Worm (Caenorhabditis elegans) whole organism, L2 larva: ENCODE measurements around the gene pbo-1.

Experiments used
- C34F6.9 ChIP-seq: fragments of 150-350 bp; optimal IDR thresholded peaks from 2 replicates; lab custom pipeline; 2014; ENCODE audit warnings: missing biosample characterization, missing genetic modification characterization
- F13H6.1 ChIP-seq: sonication (generic microtip); optimal IDR thresholded peaks from 2 replicates; lab custom pipeline; 2016; ENCODE audit warnings: missing genetic modification characterization, missing compliant biosample characterization
- R02D3.7 ChIP-seq: fragments of 150-350 bp; optimal IDR thresholded peaks from 2 replicates; lab custom pipeline; 2014; ENCODE audit warnings: missing biosample characterization, missing genetic modification characterization
- Y55F3AM.14 ChIP-seq: fragments of 200-800 bp; sonication (Bioruptor generic); optimal IDR thresholded peaks from 2 replicates; lab custom pipeline; 2018; ENCODE audit warnings: mild to moderate bottlenecking, missing genetic modification characterization, missing compliant biosample characterization
- ZK546.5 ChIP-seq: sonication (generic microtip); optimal IDR thresholded peaks from 2 replicates; lab custom pipeline; 2017; ENCODE audit warnings: missing biosample characterization, missing genetic modification characterization
- aly-2 ChIP-seq: fragments of 150-350 bp; optimal IDR thresholded peaks from 2 replicates; lab custom pipeline; 2014; ENCODE audit warnings: missing biosample characterization, missing genetic modification characterization
- ama-1 ChIP-seq: fragments of 150-350 bp; optimal IDR thresholded peaks from 2 replicates; lab custom pipeline; 2018; ENCODE audit warnings: inconsistent platforms
- blmp-1 ChIP-seq: sonication (generic microtip); optimal IDR thresholded peaks from 2 replicates; lab custom pipeline; 2017; ENCODE audit warnings: missing genetic modification characterization, mild to moderate bottlenecking, missing compliant biosample characterization, antibody characterized with exemption, moderate library complexity; ENCODE audit not compliant: insufficient read depth
- ceh-16 ChIP-seq: fragments of 150-350 bp; optimal IDR thresholded peaks from 2 replicates; lab custom pipeline; 2014; ENCODE audit warnings: missing biosample characterization, missing genetic modification characterization
- ceh-82 ChIP-seq: fragments of 150-350 bp; optimal IDR thresholded peaks from 2 replicates; lab custom pipeline; 2014; ENCODE audit warnings: missing biosample characterization, missing genetic modification characterization
- crh-2 ChIP-seq: sonication (generic microtip); optimal IDR thresholded peaks from 2 replicates; lab custom pipeline; 2017; ENCODE audit warnings: missing biosample characterization, missing genetic modification characterization
- fos-1 ChIP-seq: fragments of 150-350 bp; optimal IDR thresholded peaks from 2 replicates; lab custom pipeline; 2014; ENCODE audit warnings: missing biosample characterization, missing genetic modification characterization
- gmeb-1 ChIP-seq: fragments of 150-350 bp; optimal IDR thresholded peaks from 2 replicates; lab custom pipeline; 2014; ENCODE audit warnings: missing biosample characterization, missing genetic modification characterization
- lin-11 ChIP-seq: fragments of 150-350 bp; sonication (generic microtip); optimal IDR thresholded peaks from 2 replicates; lab custom pipeline; 2014; ENCODE audit warnings: missing biosample characterization, missing genetic modification characterization, inconsistent platforms, mixed read lengths
- lin-13 ChIP-seq: fragments of 150-350 bp; optimal IDR thresholded peaks from 2 replicates; lab custom pipeline; 2014; ENCODE audit warnings: missing biosample characterization, missing genetic modification reagents, missing genetic modification characterization
- mbf-1 ChIP-seq: sonication (generic microtip); optimal IDR thresholded peaks from 2 replicates; lab custom pipeline; 2017; ENCODE audit warnings: missing biosample characterization, missing genetic modification characterization
- mdl-1 ChIP-seq, 2 experiments: fragments of 150-350 bp in 1 of 2; sonication (generic microtip) in 1 of 2; optimal IDR thresholded peaks; 2 replicates each; lab custom pipeline; 2017; ENCODE audit warnings: missing biosample characterization in 2 of 2, missing genetic modification characterization in 2 of 2
- nhr-11 ChIP-seq: fragments of 150-350 bp; optimal IDR thresholded peaks from 2 replicates; lab custom pipeline; 2014; ENCODE audit warnings: missing biosample characterization, missing genetic modification characterization
- nhr-129 ChIP-seq: fragments of 150-350 bp; optimal IDR thresholded peaks from 2 replicates; lab custom pipeline; 2014; ENCODE audit warnings: missing biosample characterization, missing genetic modification characterization
- nhr-21 ChIP-seq: fragments of 150-350 bp; optimal IDR thresholded peaks from 2 replicates; lab custom pipeline; 2014; ENCODE audit warnings: missing biosample characterization, missing genetic modification characterization
- nhr-237 ChIP-seq: fragments of 150-350 bp; optimal IDR thresholded peaks from 2 replicates; lab custom pipeline; 2014; ENCODE audit warnings: missing biosample characterization, missing genetic modification characterization
- nhr-25 ChIP-seq: fragments of 150-350 bp; sonication (generic microtip); optimal IDR thresholded peaks from 3 replicates; lab custom pipeline; 2014; ENCODE audit warnings: missing biosample characterization, missing genetic modification characterization
- nhr-6 ChIP-seq: fragments of 150-350 bp; optimal IDR thresholded peaks from 2 replicates; lab custom pipeline; 2014; ENCODE audit warnings: missing biosample characterization, missing genetic modification characterization
- peb-1 ChIP-seq: fragments of 150-350 bp; optimal IDR thresholded peaks from 2 replicates; lab custom pipeline; 2014; ENCODE audit warnings: missing biosample characterization, missing genetic modification characterization
- sem-4 ChIP-seq: fragments of 150-350 bp; optimal IDR thresholded peaks from 2 replicates; lab custom pipeline; 2014; ENCODE audit warnings: missing biosample characterization, missing genetic modification reagents, missing genetic modification characterization
- sma-3 ChIP-seq: sonication (generic microtip); optimal IDR thresholded peaks from 2 replicates; lab custom pipeline; 2016; ENCODE audit warnings: missing genetic modification reagents, missing genetic modification characterization, missing compliant biosample characterization
- sma-9 ChIP-seq, 2 experiments: fragments of 150-350 bp in 1 of 2; sonication (generic microtip) in 1 of 2; optimal IDR thresholded peaks; 2 replicates each; lab custom pipeline; 2014 to 2016; ENCODE audit warnings: missing genetic modification characterization in 2 of 2, mild to moderate bottlenecking in 1 of 2, missing biosample characterization in 1 of 2, missing compliant biosample characterization in 1 of 2, missing genetic modification reagents in 1 of 2, moderate library complexity in 1 of 2
- unc-39 ChIP-seq: fragments of 150-350 bp; optimal IDR thresholded peaks from 2 replicates; lab custom pipeline; 2014; ENCODE audit warnings: missing biosample characterization, missing genetic modification characterization
- unc-55 ChIP-seq: fragments of 150-350 bp; sonication (generic microtip); optimal IDR thresholded peaks from 3 replicates; lab custom pipeline; 2014; ENCODE audit warnings: missing biosample characterization, missing genetic modification reagents, missing genetic modification characterization
- unc-62 ChIP-seq: fragments of 150-350 bp; optimal IDR thresholded peaks from 2 replicates; lab custom pipeline; 2014; ENCODE audit warnings: missing biosample characterization, missing genetic modification reagents, missing genetic modification characterization
- ztf-11 ChIP-seq: sonication (generic microtip); optimal IDR thresholded peaks from 2 replicates; lab custom pipeline; 2017; ENCODE audit warnings: missing biosample characterization, missing genetic modification characterization

pbo-1 gene

ce11 chrIII:2656168-2656567 is 30.1 kb downstream of the pbo-1 start:
- TF ChIP-seq lin-13 (no peak), fos-1 (peak; percentile 20), nhr-21 (tag; lab: Kevin White, UChicago) (peak; percentile 14), crh-2 (tag; lab: Kevin White, UChicago) (no peak), sma-3 (peak; percentile 32), ceh-82 (tag; lab: Kevin White, UChicago) (no peak)

DNA sequence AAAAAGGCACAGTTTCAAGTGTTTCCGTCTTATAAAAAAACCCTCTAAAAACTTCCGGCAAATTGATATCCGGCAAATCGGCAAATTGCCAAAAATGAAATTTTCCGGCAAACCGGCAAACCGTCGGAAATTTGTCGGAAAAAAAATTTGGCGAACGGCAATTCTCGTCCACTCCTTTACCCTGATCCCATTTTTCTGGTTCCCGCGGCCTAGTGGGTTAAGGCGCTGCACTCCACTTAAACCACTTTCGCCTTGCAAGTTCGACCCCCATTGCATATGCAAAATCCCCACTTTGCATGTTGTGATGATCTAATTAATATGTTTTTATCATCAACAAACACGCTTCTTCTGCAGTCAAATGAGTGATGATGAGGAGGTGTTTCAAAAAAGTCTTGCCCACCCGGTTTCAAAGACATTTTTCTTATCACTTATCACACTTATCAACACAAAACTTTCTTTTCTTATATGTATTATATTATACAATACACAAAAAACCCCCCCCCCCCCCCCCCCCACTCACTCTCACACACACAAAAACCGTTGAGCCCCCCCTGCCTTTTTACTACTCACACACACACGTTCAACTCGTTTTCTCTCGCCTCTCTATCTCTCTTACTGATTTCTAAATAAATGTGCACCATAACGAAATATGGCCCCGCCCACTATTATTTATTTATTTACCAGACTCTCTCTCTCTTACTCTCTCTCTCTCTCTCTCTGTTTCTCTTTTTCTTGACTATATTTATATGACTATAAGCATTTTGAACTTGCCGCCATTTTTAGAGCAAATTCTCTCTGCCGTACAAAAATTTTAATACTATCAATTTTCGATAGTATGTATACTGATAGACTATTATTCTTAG is 33.3 kb downstream of the pbo-1 start:
- no peak for TF ChIP-seq fos-1
- TF ChIP-seq F13H6.1 (tag; lab: Kevin White, UChicago): peak; percentile 32

- TF ChIP-seq nhr-11 (tag; lab: Kevin White, UChicago): no peak
- peak; percentile 29 for TF ChIP-seq fos-1
- no peak for TF ChIP-seq unc-55 (GFP tag; lab: Kevin White, UChicago)
- no peak for TF ChIP-seq gmeb-1 (tag; lab: Kevin White, UChicago)
- TF ChIP-seq nhr-237: no peak
- TF ChIP-seq F13H6.1 (tag; lab: Kevin White, UChicago): no peak
- TF ChIP-seq unc-62: no peak
- no peak for TF ChIP-seq lin-11 (tag; lab: Kevin White, UChicago)
- peak; percentile 20 for TF ChIP-seq sma-3
- TF ChIP-seq, all 48 proteins: peak for 2
These were observed 34.7 kb downstream of the pbo-1 start for ce11 chrIII:2651519-2651918.

DNA sequence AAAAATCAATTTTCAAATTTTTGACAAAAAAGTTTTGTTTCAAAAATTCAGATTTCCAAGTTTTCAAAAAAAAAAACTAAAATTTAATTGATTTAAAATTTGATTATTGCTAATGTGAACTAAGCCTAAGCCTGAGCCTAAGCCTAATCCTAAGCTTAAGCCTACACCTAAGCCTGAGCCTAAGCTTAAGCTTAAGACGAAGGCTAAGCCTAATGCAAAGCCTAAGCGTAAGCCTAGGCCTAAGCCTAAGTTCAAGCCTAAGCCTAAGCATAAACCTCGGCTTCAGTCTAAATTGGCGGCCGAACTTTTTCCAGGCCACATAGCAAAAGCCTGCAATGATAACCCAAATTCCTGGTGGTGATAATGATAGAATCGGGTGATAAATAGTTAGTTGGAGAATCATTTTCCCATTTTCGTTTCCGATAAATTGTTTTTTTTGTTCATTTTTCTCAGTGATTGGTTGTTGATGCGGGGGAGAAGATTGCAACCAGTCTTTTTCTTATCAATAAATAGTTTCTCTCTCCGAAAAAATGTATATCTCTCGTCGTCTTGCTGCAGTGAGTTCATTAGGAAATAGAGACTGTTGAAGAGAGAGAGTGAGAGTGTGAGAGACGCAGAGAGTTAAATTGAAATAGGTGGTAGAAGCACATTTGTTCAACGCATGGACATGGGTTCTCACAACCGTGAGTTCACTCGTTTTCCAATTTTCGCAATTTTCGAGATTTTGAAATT is 38.9 kb downstream of the pbo-1 start:
- TF ChIP-seq ceh-16 (tag; lab: Kevin White, UChicago): no peak
- peak; percentile 21 for TF ChIP-seq crh-2 (tag; lab: Kevin White, UChicago)
- TF ChIP-seq sma-9 (GFP tag; optimal IDR thresholded peaks at IDR 0.05; lab: Kevin White, UChicago): peak; percentile 37
- TF ChIP-seq sma-9 (tag; optimal IDR thresholded peaks at IDR 0.05; lab: Kevin White, UChicago): no peak
- TF ChIP-seq sem-4: no peak
- TF ChIP-seq unc-62: no peak
- no peak for TF ChIP-seq ama-1 (lab: Kevin White, UChicago)
- no peak for TF ChIP-seq peb-1 (tag; lab: Kevin White, UChicago)
- no peak for TF ChIP-seq lin-11 (tag; lab: Kevin White, UChicago)
- TF ChIP-seq R02D3.7: no peak
- TF ChIP-seq mdl-1 (tag; optimal IDR thresholded peaks at IDR 0.05; lab: Kevin White, UChicago): no peak
- no peak for TF ChIP-seq aly-2 (tag; lab: Kevin White, UChicago)
- TF ChIP-seq fos-1: peak; percentile 84
- TF ChIP-seq ceh-82 (tag; lab: Kevin White, UChicago): no peak
- TF ChIP-seq F13H6.1 (tag; lab: Kevin White, UChicago): no peak

DNA sequence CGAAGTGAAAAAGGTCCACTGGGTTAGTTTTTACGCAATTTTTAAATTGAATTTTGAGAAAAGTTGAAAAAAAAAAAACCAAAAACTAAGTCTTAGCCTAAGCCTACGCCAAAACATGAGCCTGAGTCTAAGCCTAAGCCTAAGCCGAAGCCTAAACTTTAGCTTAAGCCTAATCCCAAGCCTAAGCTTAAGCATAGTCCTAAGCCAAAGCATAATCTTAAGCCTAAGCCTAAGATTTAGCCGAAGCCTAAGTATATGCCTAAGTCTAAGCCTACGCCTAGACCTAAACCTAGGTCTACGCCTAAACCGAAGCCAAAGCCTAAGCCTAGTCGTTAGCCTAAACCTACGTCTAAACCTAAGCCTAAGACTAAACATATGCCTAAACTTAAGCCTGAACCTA is 44.6 kb downstream of the pbo-1 start:
- TF ChIP-seq C34F6.9: no peak
- TF ChIP-seq ztf-11: no peak
- no peak for TF ChIP-seq mdl-1 (tag; optimal IDR thresholded peaks at IDR 0.05; lab: Kevin White, UChicago)
- no peak for TF ChIP-seq sem-4
- no peak for TF ChIP-seq mbf-1 (tag; lab: Kevin White, UChicago)
- TF ChIP-seq ama-1 (lab: Kevin White, UChicago): no peak
- no peak for TF ChIP-seq nhr-25
- no peak for TF ChIP-seq Y55F3AM.14
- no peak for TF ChIP-seq nhr-129 (tag; lab: Kevin White, UChicago)
- no peak for TF ChIP-seq unc-62
- TF ChIP-seq nhr-6 (tag; lab: Kevin White, UChicago): no peak

- TF ChIP-seq ZK546.5 (no peak), F13H6.1 (tag; lab: Kevin White, UChicago) (no peak), blmp-1 (peak; percentile 16), unc-39 (no peak), nhr-25 (no peak)
These were observed 50.1 kb downstream of the pbo-1 start, which contains the start of gene zmp-2 for ce11 chrIII:2636137-2636536. Gene zmp-2, plus strand, starts transcription at chrIII:2636383.
